Worm (Caenorhabditis elegans) whole organism, L1 larva: ENCODE results near the gene C45B2.1.

Source experiments
- C04F5.9 ChIP-seq: sonication (generic microtip); optimal IDR thresholded peaks from 2 replicates; lab custom pipeline; 2016; ENCODE audit warnings: missing genetic modification characterization, missing compliant biosample characterization
- C34B4.2 ChIP-seq: sonication (generic microtip); optimal IDR thresholded peaks from 2 replicates; lab custom pipeline; 2017; ENCODE audit warnings: mild to moderate bottlenecking, missing genetic modification characterization, missing compliant biosample characterization
- blmp-1 ChIP-seq: fragments of 150-350 bp; optimal IDR thresholded peaks from 2 replicates; lab custom pipeline; 2014; ENCODE audit warnings: missing biosample characterization, missing genetic modification characterization
- ceh-8 ChIP-seq: fragments of 200-800 bp; sonication (Bioruptor generic); optimal IDR thresholded peaks from 2 replicates; lab custom pipeline; 2018; ENCODE audit warnings: mild to moderate bottlenecking, missing genetic modification characterization, moderate library complexity, missing compliant biosample characterization
- ces-1 ChIP-seq: fragments of 150-350 bp; optimal IDR thresholded peaks from 2 replicates; lab custom pipeline; 2014; ENCODE audit warnings: missing biosample characterization, missing genetic modification reagents, missing genetic modification characterization
- dsc-1 ChIP-seq: sonication (generic microtip); optimal IDR thresholded peaks from 2 replicates; lab custom pipeline; 2016; ENCODE audit warnings: mild to moderate bottlenecking, missing genetic modification characterization, missing compliant biosample characterization
- efl-1 ChIP-seq, 4 experiments: fragments of 150-350 bp; optimal IDR thresholded peaks in 3 of 4; peaks in 1 of 4; 1 replicate in 1 of 4; 2 replicates in 3 of 4; lab custom pipeline; 2014; ENCODE audit warnings: missing biosample characterization in 2 of 4, missing genetic modification characterization in 2 of 4, missing genetic modification reagents in 2 of 4
- egl-13 ChIP-seq: sonication (generic microtip); optimal IDR thresholded peaks from 2 replicates; lab custom pipeline; 2016; ENCODE audit warnings: missing genotype, missing genetic modification reagents, missing genetic modification characterization, missing compliant biosample characterization
- elt-2 ChIP-seq: sonication (generic microtip); optimal IDR thresholded peaks from 2 replicates; lab custom pipeline; 2016; ENCODE audit warnings: missing genetic modification characterization, mild to moderate bottlenecking, inconsistent platforms, missing compliant biosample characterization, missing genetic modification reagents
- elt-3 ChIP-seq, 6 experiments: fragments of 150-350 bp in 1 of 6; sonication (generic microtip); optimal IDR thresholded peaks; 2 replicates each; lab custom pipeline; 2017 to 2018; ENCODE audit warnings: missing biosample characterization in 6 of 6, missing genetic modification characterization in 6 of 6, inconsistent platforms in 1 of 6
- ets-5 ChIP-seq: fragments of 200-800 bp; sonication (Bioruptor generic); IDR thresholded peaks from 2 replicates; pipeline ENCODE4 v1.3.6; 2022; ENCODE audit warnings: missing genetic modification characterization, missing compliant biosample characterization
- fkh-10 ChIP-seq: sonication (generic microtip); optimal IDR thresholded peaks from 2 replicates; lab custom pipeline; 2017; ENCODE audit warnings: missing biosample characterization, missing genetic modification reagents, missing genetic modification characterization
- fkh-8 ChIP-seq: sonication (generic microtip); optimal IDR thresholded peaks from 2 replicates; lab custom pipeline; 2016; ENCODE audit warnings: mild to moderate bottlenecking, missing genetic modification characterization, missing compliant biosample characterization
- hlh-4 ChIP-seq: sonication (generic microtip); optimal IDR thresholded peaks from 2 replicates; lab custom pipeline; 2016; ENCODE audit warnings: mild to moderate bottlenecking, missing genetic modification characterization, missing compliant biosample characterization
- hpl-2 ChIP-seq: fragments of 150-350 bp; optimal IDR thresholded peaks from 2 replicates; lab custom pipeline; 2014; ENCODE audit warnings: missing biosample characterization, missing genetic modification reagents, missing genetic modification characterization
- isw-1 ChIP-seq: fragments of 200-800 bp; sonication (Bioruptor generic); IDR thresholded peaks from 2 replicates; pipeline ENCODE4 v1.3.6; 2022; ENCODE audit warnings: missing genetic modification characterization, missing compliant biosample characterization
- jun-1 ChIP-seq: fragments of 150-350 bp; optimal IDR thresholded peaks from 2 replicates; lab custom pipeline; 2014; ENCODE audit warnings: missing biosample characterization, missing genetic modification reagents, missing genetic modification characterization
- lin-14 ChIP-seq: fragments of 200-800 bp; sonication (Bioruptor generic); optimal IDR thresholded peaks from 2 replicates; lab custom pipeline; 2018; ENCODE audit warnings: mild to moderate bottlenecking, missing genetic modification characterization, moderate library complexity, missing compliant biosample characterization
- lin-15B ChIP-seq: fragments of 150-350 bp; sonication (generic microtip); optimal IDR thresholded peaks from 3 replicates; lab custom pipeline; 2014; ENCODE audit warnings: missing biosample characterization, missing genetic modification characterization
- lin-35 ChIP-seq, 2 experiments: fragments of 150-350 bp; optimal IDR thresholded peaks; 2 replicates each; lab custom pipeline; 2014; ENCODE audit warnings: missing biosample characterization in 2 of 2, missing genetic modification characterization in 2 of 2, missing genetic modification reagents in 2 of 2
- lsy-2 ChIP-seq, 2 experiments: fragments of 150-350 bp; optimal IDR thresholded peaks; 2 replicates each; lab custom pipeline; 2014; ENCODE audit warnings: missing biosample characterization in 2 of 2, missing genetic modification characterization in 2 of 2
- mef-2 ChIP-seq: fragments of 150-350 bp; optimal IDR thresholded peaks from 2 replicates; lab custom pipeline; 2014; ENCODE audit warnings: missing biosample characterization, missing genetic modification characterization
- nhr-19 ChIP-seq: fragments of 200-800 bp; sonication (Bioruptor generic); conservative IDR thresholded peaks from 2 replicates; pipeline ENCODE4 v1.3.6; 2022; ENCODE audit warnings: missing genetic modification characterization, missing compliant biosample characterization
- nhr-20 ChIP-seq: sonication (generic microtip); optimal IDR thresholded peaks from 2 replicates; lab custom pipeline; 2016; ENCODE audit warnings: mild to moderate bottlenecking, missing genetic modification characterization, missing compliant biosample characterization
- nhr-237 ChIP-seq: fragments of 150-350 bp; optimal IDR thresholded peaks from 2 replicates; lab custom pipeline; 2014; ENCODE audit warnings: missing biosample characterization, missing genetic modification characterization
- nhr-47 ChIP-seq: sonication (generic microtip); optimal IDR thresholded peaks from 2 replicates; lab custom pipeline; 2016; ENCODE audit warnings: mild to moderate bottlenecking, missing genetic modification characterization, moderate library complexity, missing compliant biosample characterization
- nhr-71 ChIP-seq: sonication (generic microtip); optimal IDR thresholded peaks from 2 replicates; lab custom pipeline; 2016; ENCODE audit warnings: mild to moderate bottlenecking, missing genetic modification characterization, moderate library complexity, missing compliant biosample characterization
- nhr-76 ChIP-seq: sonication (generic microtip); optimal IDR thresholded peaks from 2 replicates; lab custom pipeline; 2017; ENCODE audit warnings: missing biosample characterization, missing genetic modification characterization
- nhr-77 ChIP-seq: fragments of 150-350 bp; optimal IDR thresholded peaks from 2 replicates; lab custom pipeline; 2014; ENCODE audit warnings: missing biosample characterization, missing genetic modification characterization
- pag-3 ChIP-seq: sonication (generic microtip); optimal IDR thresholded peaks from 2 replicates; lab custom pipeline; 2017; ENCODE audit warnings: missing genetic modification characterization, mild to moderate bottlenecking, missing compliant biosample characterization, antibody characterized with exemption, borderline replicate concordance; ENCODE audit not compliant: insufficient read depth
- pax-3 ChIP-seq: fragments of 200-800 bp; sonication (Bioruptor generic); optimal IDR thresholded peaks from 2 replicates; lab custom pipeline; 2018; ENCODE audit warnings: mild to moderate bottlenecking, missing genetic modification characterization, moderate library complexity, missing compliant biosample characterization
- rnt-1 ChIP-seq: sonication (generic microtip); optimal IDR thresholded peaks from 2 replicates; lab custom pipeline; 2016; ENCODE audit warnings: mild to moderate bottlenecking, missing genetic modification characterization, moderate library complexity, missing compliant biosample characterization
- skn-1 ChIP-seq: fragments of 150-350 bp; optimal IDR thresholded peaks from 2 replicates; lab custom pipeline; 2014; ENCODE audit warnings: missing biosample characterization, missing genetic modification characterization
- snu-23 ChIP-seq: sonication (generic microtip); optimal IDR thresholded peaks from 2 replicates; lab custom pipeline; 2016; ENCODE audit warnings: missing genetic modification characterization, missing compliant biosample characterization
- sox-4 ChIP-seq: sonication (generic microtip); optimal IDR thresholded peaks from 2 replicates; lab custom pipeline; 2016; ENCODE audit warnings: missing genetic modification characterization, missing compliant biosample characterization
- sptf-1 ChIP-seq: fragments of 150-350 bp; optimal IDR thresholded peaks from 2 replicates; lab custom pipeline; 2014; ENCODE audit warnings: missing biosample characterization, missing genetic modification characterization
- swsn-7 ChIP-seq: sonication (generic microtip); optimal IDR thresholded peaks from 2 replicates; lab custom pipeline; 2016; ENCODE audit warnings: missing genetic modification characterization, missing compliant biosample characterization
- unc-130 ChIP-seq: fragments of 150-350 bp; optimal IDR thresholded peaks from 2 replicates; lab custom pipeline; 2017; ENCODE audit warnings: missing biosample characterization, missing genetic modification characterization, inconsistent platforms
- unc-98 ChIP-seq: fragments of 200-800 bp; sonication (Bioruptor generic); IDR thresholded peaks from 2 replicates; pipeline ENCODE4 v1.3.6; 2022; ENCODE audit warnings: missing genetic modification characterization, missing compliant biosample characterization
- ztf-4 ChIP-seq: fragments of 150-350 bp; optimal IDR thresholded peaks from 2 replicates; lab custom pipeline; 2014; ENCODE audit warnings: missing biosample characterization, missing genetic modification characterization

C45B2.1 gene

ce11 chrX:6075209-6075608 lies 10.7 kb upstream of the C45B2.1 start, which contains the start of gene lgc-58:
lgc-58 (plus strand) TSS chrX:6075509.
- TF ChIP-seq fkh-10 (GFP tag; lab: Kevin White, UChicago) (no peak), blmp-1 (tag; lab: Kevin White, UChicago) (no peak), nhr-47 (tag; lab: Kevin White, UChicago) (no peak), pag-3 (tag; lab: Kevin White, UChicago) (no peak), jun-1 (tag; lab: Kevin White, UChicago) (no peak), ztf-4 (no peak), hpl-2 (GFP tag; lab: Kevin White, UChicago) (no peak), ceh-8 (GFP tag; lab: Kevin White, UChicago) (no peak), nhr-77 (tag; lab: Kevin White, UChicago) (no peak), lsy-2 (tag; optimal IDR thresholded peaks at IDR 0.05; lab: Kevin White, UChicago) (no peak), C04F5.9 (no peak), ets-5 (GFP tag; lab: Robert Waterston, UW) (no peak), pax-3 (tag; lab: Kevin White, UChicago) (no peak)

ce11 chrX:6081793-6082192 lies 4.1 kb upstream of the C45B2.1 start:
- TF ChIP-seq nhr-20 (tag; lab: Kevin White, UChicago): peak; percentile 15
- peak; percentile 38 for TF ChIP-seq elt-2 (tag; lab: Kevin White, UChicago)
- peak; percentile 48 for TF ChIP-seq lin-14 (GFP tag; lab: Kevin White, UChicago)
- TF ChIP-seq lin-35 (GFP tag; optimal IDR thresholded peaks at IDR 0.05; lab: Kevin White, UChicago): peak in 1 of 2 experiments; percentile 14
- peak; percentile 44 for TF ChIP-seq blmp-1 (tag; lab: Kevin White, UChicago)
- TF ChIP-seq unc-98 (GFP tag; lab: Robert Waterston, UW): no peak
- no peak for TF ChIP-seq mef-2 (tag; lab: Kevin White, UChicago)
- peak in 3 of 6 experiments; percentile 41 to 72 (median 66) for TF ChIP-seq elt-3 (tag; optimal IDR thresholded peaks at IDR 0.05; lab: Kevin White, UChicago)

ce11 chrX:6082660-6083059 lies 3.3 kb upstream of the C45B2.1 start, which contains the start of gene C45B2.3:
C45B2.3 (plus strand) TSS chrX:6082960.
- TF ChIP-seq fkh-8 (no peak), nhr-237 (tag; lab: Kevin White, UChicago) (no peak), sptf-1 (no peak), swsn-7 (tag; lab: Kevin White, UChicago) (no peak), nhr-19 (GFP tag; lab: Robert Waterston, UW) (no peak), unc-130 (tag; lab: Kevin White, UChicago) (no peak), skn-1 (no peak), sox-4 (tag; lab: Kevin White, UChicago) (no peak), ces-1 (GFP tag; lab: Kevin White, UChicago) (no peak), dsc-1 (tag; lab: Kevin White, UChicago) (no peak)

- TF ChIP-seq efl-1 (optimal IDR thresholded peaks at IDR 0.05; lab: Kevin White, UChicago) (no peak), efl-1 (GFP tag; optimal IDR thresholded peaks at IDR 0.05 in 1 of 2; lab: Kevin White, UChicago) (no peak), hlh-4 (tag; lab: Kevin White, UChicago) (no peak), blmp-1 (tag; lab: Kevin White, UChicago) (no peak), C34B4.2 (tag; lab: Kevin White, UChicago) (no peak), dsc-1 (tag; lab: Kevin White, UChicago) (no peak), fkh-10 (GFP tag; lab: Kevin White, UChicago) (no peak), lin-14 (GFP tag; lab: Kevin White, UChicago) (no peak), sptf-1 (no peak), nhr-20 (tag; lab: Kevin White, UChicago) (no peak), snu-23 (no peak), nhr-71 (tag; lab: Kevin White, UChicago) (no peak), mef-2 (tag; lab: Kevin White, UChicago) (no peak), egl-13 (tag; lab: Kevin White, UChicago) (no peak), isw-1 (GFP tag; lab: Robert Waterston, UW) (no peak), nhr-77 (tag; lab: Kevin White, UChicago) (no peak), rnt-1 (tag; lab: Kevin White, UChicago) (no peak), nhr-76 (tag; lab: Kevin White, UChicago) (no peak), lin-15B (tag; lab: Kevin White, UChicago) (no peak)
These were observed 1.5 kb upstream of the C45B2.1 start, which contains the start of gene C45B2.2 for ce11 chrX:6084439-6084838. C45B2.2 (plus strand) TSS chrX:6084739.
